Fruit fly (Drosophila melanogaster) whole organism, embryonic: Measurements from ENCODE around the gene CG13114.

Source experiments
- CG12155 ChIP-seq: fragments of 200-800 bp; sonication (Bioruptor generic); optimal IDR thresholded peaks from 3 replicates; lab custom pipeline; 2016; ENCODE audit warnings: missing biosample characterization, missing genetic modification characterization
- CG15011 ChIP-seq: fragments of 200-800 bp; sonication (Bioruptor generic); optimal IDR thresholded peaks from 3 replicates; lab custom pipeline; 2018; ENCODE audit warnings: missing biosample characterization, mild to moderate bottlenecking, missing genetic modification characterization
- CG16815 ChIP-seq: fragments of 200-800 bp; sonication (Bioruptor generic); optimal IDR thresholded peaks from 3 replicates; lab custom pipeline; 2017; ENCODE audit warnings: missing biosample characterization, mild to moderate bottlenecking, missing genetic modification characterization
- CG17385 ChIP-seq: fragments of 200-800 bp; sonication (Bioruptor generic); optimal IDR thresholded peaks from 3 replicates; lab custom pipeline; 2018; ENCODE audit warnings: missing biosample characterization, mild to moderate bottlenecking, missing genetic modification characterization
- CG17912 ChIP-seq: fragments of 200-800 bp; sonication (Bioruptor generic); optimal IDR thresholded peaks from 2 replicates; lab custom pipeline; 2018; ENCODE audit warnings: missing biosample characterization, mild to moderate bottlenecking, missing genetic modification characterization
- CG18764 ChIP-seq: fragments of 200-800 bp; sonication (Bioruptor generic); optimal IDR thresholded peaks from 3 replicates; lab custom pipeline; 2016; ENCODE audit warnings: missing biosample characterization, missing genetic modification characterization
- CG3163 ChIP-seq: fragments of 200-800 bp; sonication (Bioruptor generic); optimal IDR thresholded peaks from 3 replicates; lab custom pipeline; 2016; ENCODE audit warnings: missing biosample characterization, missing genetic modification characterization
- CG34376 ChIP-seq: fragments of 200-800 bp; sonication (Bioruptor generic); optimal IDR thresholded peaks from 2 replicates; lab custom pipeline; 2018; ENCODE audit warnings: missing biosample characterization, mild to moderate bottlenecking, missing genetic modification characterization
- CG4282 ChIP-seq: fragments of 200-800 bp; sonication (Bioruptor generic); optimal IDR thresholded peaks from 2 replicates; lab custom pipeline; 2016; ENCODE audit warnings: missing biosample characterization, missing genetic modification characterization
- CG6272 ChIP-seq: fragments of 200-800 bp; sonication (Bioruptor generic); IDR thresholded peaks from 2 replicates; pipeline ENCODE4 v1.3.6; 2022; ENCODE audit warnings: missing biosample characterization, missing genetic modification characterization
- CG6813 ChIP-seq: fragments of 200-800 bp; sonication (Bioruptor generic); optimal IDR thresholded peaks from 2 replicates; lab custom pipeline; 2017; ENCODE audit warnings: missing biosample characterization, missing genetic modification characterization, mild to moderate bottlenecking, moderate library complexity, missing genetic modification reagents
- CG7928 ChIP-seq: fragments of 200-800 bp; sonication (Bioruptor generic); optimal IDR thresholded peaks from 2 replicates; lab custom pipeline; 2017; ENCODE audit warnings: missing biosample characterization, mild to moderate bottlenecking, missing genetic modification characterization
- CG7987 ChIP-seq: fragments of 200-800 bp; sonication (Bioruptor generic); optimal IDR thresholded peaks from 2 replicates; lab custom pipeline; 2018; ENCODE audit warnings: missing biosample characterization, mild to moderate bottlenecking, missing genetic modification characterization, moderate library complexity
- Dp ChIP-seq: fragments of 200-800 bp; sonication (Bioruptor generic); optimal IDR thresholded peaks from 2 replicates; lab custom pipeline; 2018; ENCODE audit warnings: missing biosample characterization, mild to moderate bottlenecking, missing genetic modification characterization, moderate library complexity
- E2f2 ChIP-seq: fragments of 200-800 bp; sonication (Bioruptor generic); IDR thresholded peaks from 2 replicates; pipeline ENCODE4 v1.3.6; 2022; ENCODE audit warnings: missing biosample characterization, missing genetic modification characterization
- ERR ChIP-seq: fragments of 200-800 bp; sonication (Bioruptor generic); optimal IDR thresholded peaks from 2 replicates; lab custom pipeline; 2016; ENCODE audit warnings: missing biosample characterization, missing genetic modification characterization
- HLH4C ChIP-seq: fragments of 200-800 bp; sonication (Bioruptor generic); IDR thresholded peaks from 3 replicates; pipeline ENCODE4 v1.3.6; 2022; ENCODE audit warnings: missing biosample characterization, missing genetic modification characterization; ENCODE audit not compliant: partially characterized antibody
- Lim3 ChIP-seq: fragments of 200-800 bp; sonication (Bioruptor generic); IDR thresholded peaks from 2 replicates; pipeline ENCODE4 v1.3.6; 2022; ENCODE audit warnings: missing biosample characterization, missing genetic modification characterization
- Myb ChIP-seq: fragments of 200-800 bp; sonication (Bioruptor generic); optimal IDR thresholded peaks from 2 replicates; lab custom pipeline; 2016; ENCODE audit warnings: missing biosample characterization, missing genetic modification characterization
- Nf-YC ChIP-seq: fragments of 200-800 bp; optimal IDR thresholded peaks from 3 replicates; lab custom pipeline; 2019; ENCODE audit warnings: missing biosample characterization, mild to moderate bottlenecking, missing genetic modification characterization, moderate library complexity
- Oaz ChIP-seq: fragments of 200-800 bp; sonication (Bioruptor generic); IDR thresholded peaks from 2 replicates; pipeline ENCODE4 v1.3.6; 2022; ENCODE audit warnings: missing biosample characterization, missing genetic modification characterization
- Trl ChIP-seq, 3 experiments: fragments of >200 bp in 2 of 3; fragments of 200-800 bp in 1 of 3; sonication (Bioruptor generic) in 1 of 3; optimal IDR thresholded peaks; 2 replicates in 1 of 3; 3 replicates in 2 of 3; lab custom pipeline; 2016 to 2017; ENCODE audit warnings: missing biosample characterization in 1 of 3, missing genetic modification characterization in 1 of 3
- amos ChIP-seq: fragments of 200-800 bp; sonication (Bioruptor generic); IDR thresholded peaks from 2 replicates; pipeline ENCODE4 v1.3.6; 2022; ENCODE audit warnings: missing biosample characterization, missing genetic modification characterization; ENCODE audit not compliant: partially characterized antibody
- ase ChIP-seq: fragments of 200-800 bp; sonication (Bioruptor generic); IDR thresholded peaks from 3 replicates; pipeline ENCODE4 v1.3.6; 2022; ENCODE audit warnings: missing biosample characterization, missing genetic modification characterization
- cas ChIP-seq: fragments of 200-800 bp; sonication (Bioruptor generic); IDR thresholded peaks from 2 replicates; pipeline ENCODE4 v1.3.6; 2022; ENCODE audit warnings: missing biosample characterization, missing genetic modification characterization
- croc ChIP-seq: fragments of 200-800 bp; sonication (Bioruptor generic); conservative IDR thresholded peaks from 3 replicates; pipeline ENCODE4 v1.3.6; 2022; ENCODE audit warnings: missing biosample characterization, missing genetic modification characterization
- crol ChIP-seq: fragments of 200-800 bp; sonication (Bioruptor generic); IDR thresholded peaks from 2 replicates; pipeline ENCODE4 v1.3.6; 2022; ENCODE audit warnings: missing biosample characterization, missing genetic modification characterization
- crp ChIP-seq, 2 experiments: fragments of 200-800 bp; sonication (Bioruptor generic); optimal IDR thresholded peaks; 2 replicates in 1 of 2; 3 replicates in 1 of 2; lab custom pipeline; 2017; ENCODE audit warnings: missing biosample characterization in 2 of 2, missing genetic modification characterization in 2 of 2, mild to moderate bottlenecking in 1 of 2, moderate library complexity in 1 of 2
- fd102C ChIP-seq: fragments of 200-800 bp; sonication (Bioruptor generic); optimal IDR thresholded peaks from 2 replicates; lab custom pipeline; 2018; ENCODE audit warnings: missing biosample characterization, mild to moderate bottlenecking, missing genetic modification characterization, moderate library complexity
- gcm ChIP-seq: fragments of 200-800 bp; sonication (Bioruptor generic); optimal IDR thresholded peaks from 2 replicates; lab custom pipeline; 2019; ENCODE audit warnings: missing biosample characterization, mild to moderate bottlenecking, missing genetic modification characterization, moderate library complexity
- gcm2 ChIP-seq: fragments of 200-800 bp; sonication (Bioruptor generic); optimal IDR thresholded peaks from 2 replicates; lab custom pipeline; 2016; ENCODE audit warnings: missing biosample characterization, missing genetic modification characterization
- inv ChIP-seq: fragments of 200-800 bp; sonication (Bioruptor generic); IDR thresholded peaks from 2 replicates; pipeline ENCODE4 v1.3.6; 2022; ENCODE audit warnings: missing biosample characterization, missing genetic modification characterization; ENCODE audit not compliant: partially characterized antibody
- kah ChIP-seq: fragments of 200-800 bp; sonication (Bioruptor generic); optimal IDR thresholded peaks from 2 replicates; lab custom pipeline; 2018; ENCODE audit warnings: missing biosample characterization, mild to moderate bottlenecking, missing genetic modification characterization
- kay ChIP-seq: fragments of 200-800 bp; sonication (Bioruptor generic); optimal IDR thresholded peaks from 2 replicates; lab custom pipeline; 2016; ENCODE audit warnings: missing biosample characterization, missing genetic modification characterization
- klu ChIP-seq: fragments of 200-800 bp; sonication (Bioruptor generic); IDR thresholded peaks from 2 replicates; pipeline ENCODE4 v1.3.6; 2022; ENCODE audit warnings: missing biosample characterization, missing genetic modification characterization
- lola ChIP-seq, 3 experiments: fragments of >200 bp in 2 of 3; fragments of 200-800 bp in 1 of 3; sonication (Bioruptor generic) in 1 of 3; optimal IDR thresholded peaks; 2 replicates each; lab custom pipeline; 2017 to 2019; ENCODE audit warnings: missing biosample characterization in 3 of 3, missing genetic modification characterization in 3 of 3, mild to moderate bottlenecking in 1 of 3, moderate library complexity in 1 of 3
- mld ChIP-seq: fragments of 200-800 bp; sonication (Bioruptor generic); IDR thresholded peaks from 3 replicates; pipeline ENCODE4 v1.3.6; 2022; ENCODE audit warnings: missing biosample characterization, missing genetic modification characterization; ENCODE audit not compliant: partially characterized antibody
- oc ChIP-seq: fragments of 200-800 bp; sonication (Bioruptor generic); optimal IDR thresholded peaks from 2 replicates; lab custom pipeline; 2018; ENCODE audit warnings: missing biosample characterization, mild to moderate bottlenecking, missing genetic modification characterization, moderate library complexity
- org-1 ChIP-seq: fragments of 200-800 bp; sonication (Bioruptor generic); optimal IDR thresholded peaks from 2 replicates; lab custom pipeline; 2017; ENCODE audit warnings: missing biosample characterization, missing genetic modification characterization
- pzg ChIP-seq: fragments of 200-800 bp; sonication (Bioruptor generic); optimal IDR thresholded peaks from 3 replicates; lab custom pipeline; 2018; ENCODE audit warnings: missing biosample characterization, mild to moderate bottlenecking, missing genetic modification characterization, moderate library complexity
- sna ChIP-seq: fragments of 200-800 bp; sonication (Bioruptor generic); IDR thresholded peaks from 2 replicates; pipeline ENCODE4 v1.3.6; 2022; ENCODE audit warnings: missing biosample characterization, missing genetic modification characterization; ENCODE audit not compliant: partially characterized antibody
- sug ChIP-seq: fragments of 200-800 bp; optimal IDR thresholded peaks from 2 replicates; lab custom pipeline; 2019; ENCODE audit warnings: missing biosample characterization, mild to moderate bottlenecking, missing genetic modification characterization, moderate library complexity
- tap ChIP-seq: fragments of 200-800 bp; optimal IDR thresholded peaks from 3 replicates; lab custom pipeline; 2019; ENCODE audit warnings: missing biosample characterization, mild to moderate bottlenecking, missing genetic modification characterization, moderate library complexity
- trh ChIP-seq: fragments of 200-800 bp; sonication (Bioruptor generic); optimal IDR thresholded peaks from 2 replicates; lab custom pipeline; 2016; ENCODE audit warnings: missing biosample characterization, missing genetic modification characterization
- unpg ChIP-seq: fragments of 200-800 bp; sonication (Bioruptor generic); optimal IDR thresholded peaks from 3 replicates; lab custom pipeline; 2018; ENCODE audit warnings: missing biosample characterization, mild to moderate bottlenecking, missing genetic modification characterization, moderate library complexity
- wdn ChIP-seq: fragments of 200-800 bp; sonication (Bioruptor generic); IDR thresholded peaks from 2 replicates; pipeline ENCODE4 v1.3.6; 2022; ENCODE audit warnings: missing biosample characterization, missing genetic modification characterization
- zf30C ChIP-seq: fragments of 200-800 bp; sonication (Bioruptor generic); optimal IDR thresholded peaks from 3 replicates; lab custom pipeline; 2018; ENCODE audit warnings: missing biosample characterization, mild to moderate bottlenecking, missing genetic modification characterization

CG13114 gene

DNA sequence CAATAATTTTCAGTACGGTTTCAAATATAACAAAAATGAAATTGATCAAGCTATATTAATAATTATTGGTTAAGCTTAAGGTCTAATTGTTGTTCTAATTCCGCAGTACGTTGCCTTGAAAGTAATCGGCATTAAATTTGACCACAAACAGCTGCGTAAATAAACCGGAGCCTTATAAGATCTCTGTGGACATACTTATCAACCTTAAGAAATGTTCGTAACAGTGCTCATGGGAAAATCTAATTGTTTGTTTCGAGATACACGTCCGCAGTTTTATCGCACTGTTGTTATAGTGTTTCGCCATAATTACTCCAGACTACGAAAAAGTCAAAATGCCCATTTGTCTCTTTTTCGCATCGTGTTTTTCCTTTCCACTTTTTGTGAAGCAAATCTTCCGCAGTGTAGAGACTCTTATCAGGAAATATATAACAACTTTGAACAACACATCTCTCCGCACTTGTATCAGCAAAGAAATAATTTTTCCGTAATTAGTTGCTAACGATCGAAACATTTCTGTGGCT lies 15.7 kb upstream of the CG13114 start (continued):
- no peak for TF ChIP-seq Lim3 (GFP tag; lab: Robert Waterston, UW)
- TF ChIP-seq crp (GFP tag; optimal IDR thresholded peaks at IDR 0.05; lab: Kevin White, UChicago), result no peak

DNA sequence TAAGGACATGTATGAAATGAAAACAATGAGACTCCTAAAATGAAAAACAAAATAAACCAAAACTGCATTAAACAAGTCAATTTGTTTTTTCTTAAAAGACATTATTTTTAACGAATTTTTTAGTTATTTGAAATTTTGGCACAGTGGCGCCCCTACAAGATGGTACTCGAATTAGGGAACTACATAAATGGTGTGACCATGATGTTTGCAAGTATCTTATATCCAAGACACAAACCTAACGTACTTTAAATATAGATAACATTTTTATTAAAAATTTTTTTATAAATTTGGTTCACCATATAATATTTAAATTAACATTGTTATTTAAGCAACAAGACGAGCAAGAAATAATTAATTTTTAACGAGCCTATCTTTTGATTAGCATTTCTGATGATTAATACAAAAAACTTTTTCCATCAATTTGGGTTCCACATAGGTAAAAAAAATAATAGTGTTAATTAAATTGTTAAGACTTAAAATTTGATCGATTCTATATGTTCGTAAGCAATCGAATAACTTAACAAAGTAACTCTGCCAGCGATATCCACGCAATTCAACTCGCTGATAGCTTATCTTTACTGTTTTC lies 5.5 kb upstream of the CG13114 start, which contains the start of gene CG17855:
Gene CG17855 (plus strand): TSS at position 536 of the 586 bp plus-strand sequence.
- TF ChIP-seq CG17385 (no peak), E2f2 (GFP tag; lab: Robert Waterston, UW) (peak; percentile 63), tap (no peak), sug (tag; lab: Kevin White, UChicago) (no peak), sna (no peak), klu (no peak), croc (no peak), kah (GFP tag; lab: Kevin White, UChicago) (no peak), Oaz (GFP tag; lab: Robert Waterston, UW) (no peak), CG6813 (GFP tag; lab: Kevin White, UChicago) (no peak), CG17912 (GFP tag; lab: Kevin White, UChicago) (no peak), org-1 (GFP tag; lab: Kevin White, UChicago) (no peak), CG12155 (GFP tag; lab: Kevin White, UChicago) (no peak), ase (GFP tag; lab: Robert Waterston, UW) (no peak), ERR (GFP tag; lab: Kevin White, UChicago) (no peak), CG6272 (no peak), amos (GFP tag; lab: Robert Waterston, UW) (no peak), pzg (GFP tag; lab: Kevin White, UChicago) (peak; percentile 39), Myb (GFP tag; lab: Kevin White, UChicago) (peak; percentile 81), CG18764 (no peak), trh (no peak), gcm2 (GFP tag; lab: Kevin White, UChicago) (no peak), cas (GFP tag; lab: Robert Waterston, UW) (no peak), Lim3 (GFP tag; lab: Robert Waterston, UW) (no peak), zf30C (GFP tag; lab: Kevin White, UChicago) (no peak), inv (GFP tag; lab: Robert Waterston, UW) (no peak), HLH4C (GFP tag; lab: Robert Waterston, UW) (no peak), CG4282 (GFP tag; lab: Kevin White, UChicago) (no peak), CG3163 (GFP tag; lab: Kevin White, UChicago) (no peak), oc (tag; lab: Kevin White, UChicago) (no peak), kay (no peak), Trl (optimal IDR thresholded peaks at IDR 0.05; lab: Kevin White, UChicago) (no peak), Trl (GFP tag; optimal IDR thresholded peaks at IDR 0.05; lab: Kevin White, UChicago) (no peak), CG15011 (no peak), CG34376 (GFP tag; lab: Kevin White, UChicago) (no peak), crol (GFP tag; lab: Robert Waterston, UW) (no peak), unpg (no peak), fd102C (GFP tag; lab: Kevin White, UChicago) (no peak), CG16815 (GFP tag; lab: Kevin White, UChicago) (no peak), CG7928 (no peak), CG7987 (GFP tag; lab: Kevin White, UChicago) (no peak), Nf-YC (no peak), wdn (no peak), lola (GFP tag; optimal IDR thresholded peaks at IDR 0.05; lab: Kevin White, UChicago) (no peak), gcm (GFP tag; lab: Kevin White, UChicago) (no peak), Dp (GFP tag; lab: Kevin White, UChicago) (peak; percentile 56), mld (no peak)
